Worm (Caenorhabditis elegans) whole organism, mixed stage, embryonic: ENCODE data around the gene F02E8.4.

Experiments used
- mls-2 ChIP-seq: sonication (generic microtip); optimal IDR thresholded peaks from 2 replicates; lab custom pipeline; 2016; ENCODE audit warnings: mild to moderate bottlenecking, missing genetic modification characterization, moderate library complexity, missing compliant biosample characterization
- sptf-1 ChIP-seq: sonication (generic microtip); optimal IDR thresholded peaks from 2 replicates; lab custom pipeline; 2017; ENCODE audit warnings: mild to moderate bottlenecking, missing genetic modification characterization, moderate library complexity, missing compliant biosample characterization
- ztf-11 ChIP-seq: fragments of 150-350 bp; optimal IDR thresholded peaks from 2 replicates; lab custom pipeline; 2014; ENCODE audit warnings: missing biosample characterization, missing genetic modification characterization

DNA sequence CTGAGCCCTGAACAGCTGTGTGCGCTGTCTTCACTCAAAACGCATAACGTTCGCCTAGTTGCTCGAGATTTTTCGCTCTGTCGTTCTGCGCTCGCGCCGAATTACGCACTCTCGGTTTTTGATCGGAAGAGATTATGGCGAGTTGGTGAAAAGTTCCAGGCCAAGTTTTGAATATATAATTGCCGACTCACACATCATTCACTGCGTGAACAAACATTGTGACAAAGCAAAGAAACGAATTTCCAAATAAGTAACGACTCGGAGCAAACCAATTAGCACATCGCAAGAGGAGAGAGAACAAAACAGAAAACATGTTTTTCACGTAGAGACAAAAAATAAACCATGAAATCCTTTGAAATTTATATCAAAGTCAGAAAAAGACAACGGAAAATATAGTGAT lies 18.5 kb upstream of the F02E8.4 start:
- TF ChIP-seq ztf-11 (no peak), mls-2 (tag; lab: Kevin White, UChicago) (no peak), sptf-1 (tag; lab: Kevin White, UChicago) (no peak)
